Worm (Caenorhabditis elegans) whole organism, L1 larva: ENCODE measurements around the gene srx-93.
A peak's percentile ranks its signal among the peaks of the same experiment; 100 is the strongest.

Experiments
- C04F5.9 ChIP-seq: sonication (generic microtip); optimal IDR thresholded peaks from 2 replicates; lab custom pipeline; 2016; ENCODE audit warnings: missing genetic modification characterization, missing compliant biosample characterization
- C16A3.4 ChIP-seq: fragments of 150-350 bp; optimal IDR thresholded peaks from 2 replicates; lab custom pipeline; 2014; ENCODE audit warnings: missing biosample characterization, missing genetic modification characterization
- aha-1 ChIP-seq: fragments of 150-350 bp; optimal IDR thresholded peaks from 2 replicates; lab custom pipeline; 2014; ENCODE audit warnings: missing biosample characterization, missing genetic modification characterization
- alr-1 ChIP-seq: fragments of 200-800 bp; sonication (Bioruptor generic); optimal IDR thresholded peaks from 2 replicates; lab custom pipeline; 2018; ENCODE audit warnings: borderline replicate concordance, mild to moderate bottlenecking, missing genetic modification characterization, missing compliant biosample characterization
- blmp-1 ChIP-seq: fragments of 150-350 bp; optimal IDR thresholded peaks from 2 replicates; lab custom pipeline; 2014; ENCODE audit warnings: missing biosample characterization, missing genetic modification characterization
- ceh-82 ChIP-seq, 3 experiments: fragments of 150-350 bp in 1 of 3; sonication (generic microtip) in 2 of 3; optimal IDR thresholded peaks; 2 replicates each; lab custom pipeline; 2014 to 2017; ENCODE audit warnings: missing biosample characterization in 3 of 3, missing genetic modification characterization in 3 of 3
- ceh-90 ChIP-seq: sonication (generic microtip); optimal IDR thresholded peaks from 2 replicates; lab custom pipeline; 2016; ENCODE audit warnings: missing genetic modification characterization, missing compliant biosample characterization
- dpl-1 ChIP-seq, 3 experiments: fragments of 150-350 bp in 2 of 3; sonication (generic microtip) in 1 of 3; optimal IDR thresholded peaks; 2 replicates each; lab custom pipeline; 2014 to 2017; ENCODE audit warnings: missing biosample characterization in 3 of 3, missing genetic modification characterization in 3 of 3, missing genetic modification reagents in 3 of 3
- dsc-1 ChIP-seq: sonication (generic microtip); optimal IDR thresholded peaks from 2 replicates; lab custom pipeline; 2016; ENCODE audit warnings: mild to moderate bottlenecking, missing genetic modification characterization, missing compliant biosample characterization
- efl-1 ChIP-seq, 4 experiments: fragments of 150-350 bp; optimal IDR thresholded peaks in 3 of 4; peaks in 1 of 4; 1 replicate in 1 of 4; 2 replicates in 3 of 4; lab custom pipeline; 2014; ENCODE audit warnings: missing biosample characterization in 2 of 4, missing genetic modification characterization in 2 of 4, missing genetic modification reagents in 2 of 4
- egl-13 ChIP-seq: sonication (generic microtip); optimal IDR thresholded peaks from 2 replicates; lab custom pipeline; 2016; ENCODE audit warnings: missing genotype, missing genetic modification reagents, missing genetic modification characterization, missing compliant biosample characterization
- egl-27 ChIP-seq, 2 experiments: fragments of 150-350 bp in 1 of 2; sonication (generic microtip); optimal IDR thresholded peaks; 3 replicates each; lab custom pipeline; 2017 to 2018; ENCODE audit warnings: missing biosample characterization in 2 of 2, missing genetic modification characterization in 2 of 2, missing genetic modification reagents in 2 of 2
- elt-2 ChIP-seq: sonication (generic microtip); optimal IDR thresholded peaks from 2 replicates; lab custom pipeline; 2016; ENCODE audit warnings: missing genetic modification characterization, mild to moderate bottlenecking, inconsistent platforms, missing compliant biosample characterization, missing genetic modification reagents
- fos-1 ChIP-seq: fragments of 150-350 bp; optimal IDR thresholded peaks from 2 replicates; lab custom pipeline; 2014; ENCODE audit warnings: missing biosample characterization, missing genetic modification characterization
- grh-1 ChIP-seq: fragments of 200-800 bp; sonication (Bioruptor generic); IDR thresholded peaks from 2 replicates; pipeline ENCODE4 v1.3.6; 2022; ENCODE audit warnings: missing genetic modification reagents, missing genetic modification characterization, missing compliant biosample characterization
- hpl-2 ChIP-seq: fragments of 150-350 bp; optimal IDR thresholded peaks from 2 replicates; lab custom pipeline; 2014; ENCODE audit warnings: missing biosample characterization, missing genetic modification reagents, missing genetic modification characterization
- irx-1 ChIP-seq: sonication (generic microtip); optimal IDR thresholded peaks from 2 replicates; lab custom pipeline; 2016; ENCODE audit warnings: missing genetic modification characterization, missing compliant biosample characterization
- jun-1 ChIP-seq: fragments of 150-350 bp; optimal IDR thresholded peaks from 2 replicates; lab custom pipeline; 2014; ENCODE audit warnings: missing biosample characterization, missing genetic modification reagents, missing genetic modification characterization
- lin-14 ChIP-seq: fragments of 200-800 bp; sonication (Bioruptor generic); optimal IDR thresholded peaks from 2 replicates; lab custom pipeline; 2018; ENCODE audit warnings: mild to moderate bottlenecking, missing genetic modification characterization, moderate library complexity, missing compliant biosample characterization
- lin-35 ChIP-seq, 2 experiments: fragments of 150-350 bp; optimal IDR thresholded peaks; 2 replicates each; lab custom pipeline; 2014; ENCODE audit warnings: missing biosample characterization in 2 of 2, missing genetic modification characterization in 2 of 2, missing genetic modification reagents in 2 of 2
- lin-39 ChIP-seq: fragments of 150-350 bp; optimal IDR thresholded peaks from 2 replicates; lab custom pipeline; 2014; ENCODE audit warnings: missing biosample characterization, missing genetic modification reagents, missing genetic modification characterization
- lsy-2 ChIP-seq, 2 experiments: fragments of 150-350 bp; optimal IDR thresholded peaks; 2 replicates each; lab custom pipeline; 2014; ENCODE audit warnings: missing biosample characterization in 2 of 2, missing genetic modification characterization in 2 of 2
- mab-9 ChIP-seq: fragments of 200-800 bp; sonication (Bioruptor generic); IDR thresholded peaks from 2 replicates; pipeline ENCODE4 v1.3.6; 2022; ENCODE audit warnings: missing genetic modification reagents, missing genetic modification characterization, missing compliant biosample characterization
- mdl-1 ChIP-seq, 2 experiments: fragments of 150-350 bp; optimal IDR thresholded peaks; 2 replicates each; lab custom pipeline; 2014 to 2017; ENCODE audit warnings: missing biosample characterization in 2 of 2, missing genetic modification characterization in 2 of 2, inconsistent platforms in 1 of 2
- nhr-12 ChIP-seq: sonication (generic microtip); optimal IDR thresholded peaks from 2 replicates; lab custom pipeline; 2017; ENCODE audit warnings: missing biosample characterization, missing genetic modification characterization
- nhr-19 ChIP-seq: fragments of 200-800 bp; sonication (Bioruptor generic); conservative IDR thresholded peaks from 2 replicates; pipeline ENCODE4 v1.3.6; 2022; ENCODE audit warnings: missing genetic modification characterization, missing compliant biosample characterization
- nhr-20 ChIP-seq: sonication (generic microtip); optimal IDR thresholded peaks from 2 replicates; lab custom pipeline; 2016; ENCODE audit warnings: mild to moderate bottlenecking, missing genetic modification characterization, missing compliant biosample characterization
- nhr-237 ChIP-seq: fragments of 150-350 bp; optimal IDR thresholded peaks from 2 replicates; lab custom pipeline; 2014; ENCODE audit warnings: missing biosample characterization, missing genetic modification characterization
- nhr-47 ChIP-seq: sonication (generic microtip); optimal IDR thresholded peaks from 2 replicates; lab custom pipeline; 2016; ENCODE audit warnings: mild to moderate bottlenecking, missing genetic modification characterization, moderate library complexity, missing compliant biosample characterization
- nhr-71 ChIP-seq: sonication (generic microtip); optimal IDR thresholded peaks from 2 replicates; lab custom pipeline; 2016; ENCODE audit warnings: mild to moderate bottlenecking, missing genetic modification characterization, moderate library complexity, missing compliant biosample characterization
- nhr-76 ChIP-seq: sonication (generic microtip); optimal IDR thresholded peaks from 2 replicates; lab custom pipeline; 2017; ENCODE audit warnings: missing biosample characterization, missing genetic modification characterization
- nhr-77 ChIP-seq: fragments of 150-350 bp; optimal IDR thresholded peaks from 2 replicates; lab custom pipeline; 2014; ENCODE audit warnings: missing biosample characterization, missing genetic modification characterization
- nhr-85 ChIP-seq: sonication (generic microtip); peaks from one replicate; lab custom pipeline; 2016; ENCODE audit warnings: missing genetic modification characterization, inconsistent platforms, missing compliant biosample characterization
- nhr-90 ChIP-seq: sonication (generic microtip); optimal IDR thresholded peaks from 2 replicates; lab custom pipeline; 2016; ENCODE audit warnings: mild to moderate bottlenecking, missing genetic modification characterization, missing compliant biosample characterization; ENCODE audit not compliant: poor library complexity
- skn-1 ChIP-seq: fragments of 150-350 bp; optimal IDR thresholded peaks from 2 replicates; lab custom pipeline; 2014; ENCODE audit warnings: missing biosample characterization, missing genetic modification characterization
- snpc-4 ChIP-seq: fragments of 150-350 bp; optimal IDR thresholded peaks from 2 replicates; lab custom pipeline; 2014; ENCODE audit warnings: missing biosample characterization, missing genetic modification characterization
- snu-23 ChIP-seq: sonication (generic microtip); optimal IDR thresholded peaks from 2 replicates; lab custom pipeline; 2016; ENCODE audit warnings: missing genetic modification characterization, missing compliant biosample characterization
- sup-37 ChIP-seq: fragments of 200-800 bp; sonication (Bioruptor generic); optimal IDR thresholded peaks from 2 replicates; lab custom pipeline; 2018; ENCODE audit warnings: mild to moderate bottlenecking, missing genetic modification characterization, missing compliant biosample characterization
- swsn-7 ChIP-seq: sonication (generic microtip); optimal IDR thresholded peaks from 2 replicates; lab custom pipeline; 2016; ENCODE audit warnings: missing genetic modification characterization, missing compliant biosample characterization
- tbx-2 ChIP-seq: sonication (generic microtip); optimal IDR thresholded peaks from 2 replicates; lab custom pipeline; 2016; ENCODE audit warnings: missing genetic modification characterization, missing compliant biosample characterization
- unc-30 ChIP-seq: sonication (generic microtip); optimal IDR thresholded peaks from 2 replicates; lab custom pipeline; 2017; ENCODE audit warnings: missing biosample characterization, missing genetic modification characterization
- unc-98 ChIP-seq: fragments of 200-800 bp; sonication (Bioruptor generic); IDR thresholded peaks from 2 replicates; pipeline ENCODE4 v1.3.6; 2022; ENCODE audit warnings: missing genetic modification characterization, missing compliant biosample characterization
- xbp-1 ChIP-seq: sonication (generic microtip); optimal IDR thresholded peaks from 2 replicates; lab custom pipeline; 2016; ENCODE audit warnings: missing genetic modification characterization, missing compliant biosample characterization

srx-93 gene

ce11 chrV:3647862-3648261 lies 27.4 kb upstream of the srx-93 start, which contains the start of gene F59B1.10:
Gene F59B1.10 (minus strand): TSS chrV:3647962.
- TF ChIP-seq ceh-82 (tag; optimal IDR thresholded peaks at IDR 0.05; lab: Kevin White, UChicago) (no peak), nhr-85 (tag; lab: Kevin White, UChicago) (no peak), ceh-90 (tag; lab: Kevin White, UChicago) (no peak), fos-1 (tag; lab: Kevin White, UChicago) (no peak), swsn-7 (tag; lab: Kevin White, UChicago) (no peak), irx-1 (tag; lab: Kevin White, UChicago) (no peak), nhr-20 (tag; lab: Kevin White, UChicago) (no peak), alr-1 (tag; lab: Kevin White, UChicago) (no peak), grh-1 (GFP tag; lab: Robert Waterston, UW) (no peak), egl-13 (tag; lab: Kevin White, UChicago) (no peak), dsc-1 (tag; lab: Kevin White, UChicago) (no peak), unc-30 (tag; lab: Kevin White, UChicago) (no peak), C04F5.9 (no peak), hpl-2 (no peak), C16A3.4 (tag; lab: Kevin White, UChicago) (no peak), aha-1 (tag; lab: Kevin White, UChicago) (no peak), nhr-90 (tag; lab: Kevin White, UChicago) (no peak)

DNA sequence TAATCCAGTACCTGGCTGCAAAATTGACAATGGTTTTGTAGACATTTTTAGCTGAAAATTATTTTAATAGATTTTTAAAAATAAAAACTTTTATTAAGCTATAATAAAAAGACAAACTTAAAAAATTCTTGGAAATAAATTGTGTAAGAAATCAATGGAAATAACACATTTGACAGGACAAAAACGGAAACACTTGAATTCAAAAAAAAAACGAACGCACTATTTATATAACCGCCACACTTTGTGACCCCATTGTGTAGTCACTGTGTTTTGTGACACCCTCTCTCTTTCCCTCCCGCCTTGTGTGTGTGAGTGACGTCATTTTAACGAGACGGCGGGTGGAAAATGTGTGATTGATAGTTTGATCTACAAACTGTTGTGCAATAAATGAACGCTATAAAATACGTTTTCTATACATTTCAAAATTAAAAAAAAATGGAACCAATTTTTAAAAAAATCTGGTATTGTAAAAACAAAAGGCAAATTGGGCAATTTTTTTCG lies 23.7 kb upstream of the srx-93 start, which contains the start of gene F59B1.8:
TSS of gene F59B1.8 (minus strand) at position 51 of the 501 bp plus-strand sequence.
- TF ChIP-seq fos-1 (tag; lab: Kevin White, UChicago) (no peak), ceh-82 (tag; optimal IDR thresholded peaks at IDR 0.05; lab: Kevin White, UChicago) (peak in 2 of 3 experiments; percentile 7 to 36), nhr-12 (tag; lab: Kevin White, UChicago) (no peak), nhr-77 (tag; lab: Kevin White, UChicago) (peak; percentile 20), lsy-2 (tag; optimal IDR thresholded peaks at IDR 0.05; lab: Kevin White, UChicago) (peak in 1 of 2 experiments; percentile 15), lin-14 (peak; percentile 78), nhr-71 (tag; lab: Kevin White, UChicago) (peak; percentile 69), elt-2 (tag; lab: Kevin White, UChicago) (peak; percentile 72), lin-35 (GFP tag; optimal IDR thresholded peaks at IDR 0.05; lab: Kevin White, UChicago) (peak in 1 of 2 experiments; percentile 71), efl-1 (optimal IDR thresholded peaks at IDR 0.05; lab: Kevin White, UChicago) (peak in 1 of 2 experiments; percentile 14), efl-1 (GFP tag; optimal IDR thresholded peaks at IDR 0.05 in 1 of 2; lab: Kevin White, UChicago) (peak; percentile 0 to 74), nhr-90 (tag; lab: Kevin White, UChicago) (peak; percentile 53), hpl-2 (no peak), sup-37 (no peak), snu-23 (GFP tag; lab: Kevin White, UChicago) (peak; percentile 55), unc-98 (GFP tag; lab: Robert Waterston, UW) (no peak), nhr-47 (no peak), nhr-85 (tag; lab: Kevin White, UChicago) (peak; percentile 82), xbp-1 (tag; lab: Kevin White, UChicago) (peak; percentile 12), egl-27 (tag; optimal IDR thresholded peaks at IDR 0.05; lab: Kevin White, UChicago) (peak in 1 of 2 experiments; percentile 3), skn-1 (tag; lab: Kevin White, UChicago) (peak; percentile 15), mab-9 (no peak), lin-39 (tag; lab: Kevin White, UChicago) (no peak), nhr-19 (GFP tag; lab: Robert Waterston, UW) (peak; percentile 53), tbx-2 (no peak), dpl-1 (GFP tag; optimal IDR thresholded peaks at IDR 0.05; lab: Kevin White, UChicago) (peak in 2 of 3 experiments; percentile 17 to 22), nhr-76 (no peak), mdl-1 (tag; optimal IDR thresholded peaks at IDR 0.05; lab: Kevin White, UChicago) (peak in 1 of 2 experiments; percentile 29), blmp-1 (tag; lab: Kevin White, UChicago) (peak; percentile 24), nhr-20 (tag; lab: Kevin White, UChicago) (peak; percentile 86), jun-1 (tag; lab: Kevin White, UChicago) (peak; percentile 18), snpc-4 (tag; lab: Kevin White, UChicago) (no peak), swsn-7 (tag; lab: Kevin White, UChicago) (peak; percentile 27), nhr-237 (tag; lab: Kevin White, UChicago) (peak; percentile 44)
